Worm (Caenorhabditis elegans): ENCODE data around the gene Y66D12A.3.

- TF ChIP-seq him-1 (tag; optimal IDR thresholded peaks at IDR 0.05) (no peak), W03F9.2 (tag; optimal IDR thresholded peaks at IDR 0.05) (no peak), dao-5 (tag; optimal IDR thresholded peaks at IDR 0.05) (no peak)
Measured at ce11 chrIII:11560504-11561202, 28.4 kb upstream of the Y66D12A.3 start, which contains the start of gene ztf-29.

Measured in whole organism, L4/young adult.